Worm (Caenorhabditis elegans): ENCODE results near the gene vit-3.

ce11 chrX:3601531-3601930, 29.2 kb upstream of the vit-3 start, which contains the start of gene C18B2.3:
- no peak for TF ChIP-seq ama-1 (optimal IDR thresholded peaks at IDR 0.05)
- no peak for TF ChIP-seq snpc-4 (tag; optimal IDR thresholded peaks at IDR 0.05)
- TF ChIP-seq zag-1 (tag; optimal IDR thresholded peaks at IDR 0.05), result no peak
- TF ChIP-seq egl-27 (tag; optimal IDR thresholded peaks at IDR 0.05), result no peak
- no peak for TF ChIP-seq nhr-25 (tag; optimal IDR thresholded peaks at IDR 0.05)
- TF ChIP-seq ztf-4 (tag; optimal IDR thresholded peaks at IDR 0.05), result no peak
- no peak for TF ChIP-seq unc-39 (tag; optimal IDR thresholded peaks at IDR 0.05)
- no peak for TF ChIP-seq lin-13 (GFP tag; optimal IDR thresholded peaks at IDR 0.05)
- TF ChIP-seq unc-62 (GFP tag; optimal IDR thresholded peaks at IDR 0.05), result no peak
